Worm (Caenorhabditis elegans): ENCODE data around the gene ssp-35.
A peak's percentile ranks its signal among the peaks of the same experiment; 100 is the strongest.

ssp-35 gene

ce11 chrV:12294091-12294490 lies 30.5 kb upstream of the ssp-35 start:
- TF ChIP-seq ama-1 (optimal IDR thresholded peaks at IDR 0.05) (no peak), F13C5.2 (tag; optimal IDR thresholded peaks at IDR 0.05) (no peak), aly-1 (tag; optimal IDR thresholded peaks at IDR 0.05) (no peak), pes-1 (GFP tag; IDR thresholded peaks at IDR 0.05) (no peak), sea-1 (GFP tag; conservative IDR thresholded peaks at IDR 0.05) (no peak), ceh-36 (tag; optimal IDR thresholded peaks at IDR 0.05) (no peak), flt-1 (GFP tag; IDR thresholded peaks at IDR 0.05) (no peak), ets-7 (tag; optimal IDR thresholded peaks at IDR 0.05) (no peak), B0310.2 (tag; optimal IDR thresholded peaks at IDR 0.05) (no peak)

- TF ChIP-seq pes-1 (GFP tag; IDR thresholded peaks at IDR 0.05), result peak; percentile 80
- TF ChIP-seq hmg-4 (GFP tag; optimal IDR thresholded peaks at IDR 0.05), result peak; percentile 70
- no peak for TF ChIP-seq aly-1 (tag; optimal IDR thresholded peaks at IDR 0.05)
- no peak for TF ChIP-seq ama-1 (optimal IDR thresholded peaks at IDR 0.05)
- peak; percentile 39 for TF ChIP-seq hnd-1 (tag; optimal IDR thresholded peaks at IDR 0.05)
- no peak for TF ChIP-seq ets-7 (tag; optimal IDR thresholded peaks at IDR 0.05)
- peak; percentile 29 for TF ChIP-seq ceh-36 (tag; optimal IDR thresholded peaks at IDR 0.05)
- no peak for TF ChIP-seq hmbx-1 (tag; optimal IDR thresholded peaks at IDR 0.05)
- TF ChIP-seq sea-1 (GFP tag; conservative IDR thresholded peaks at IDR 0.05), result no peak
- 0 out of 2 replicates have a peak, but pooled peaks have one; percentile 56 for TF ChIP-seq scrt-1 (GFP tag; IDR thresholded peaks at IDR 0.05)
- 0 out of 2 replicates have a peak, but pooled peaks have one; percentile 17 for TF ChIP-seq tbx-37 (GFP tag; conservative IDR thresholded peaks at IDR 0.05)
- TF ChIP-seq tbx-11 (GFP tag; IDR thresholded peaks at IDR 0.05), result peak; percentile 42; the same call in 1 of the 2 replicates
- TF ChIP-seq B0310.2 (tag; optimal IDR thresholded peaks at IDR 0.05), result peak; percentile 28
- no peak for TF ChIP-seq tra-4 (tag; optimal IDR thresholded peaks at IDR 0.05)
- peak; percentile 74 for TF ChIP-seq flt-1 (GFP tag; IDR thresholded peaks at IDR 0.05)
- no peak for TF ChIP-seq ceh-13 (GFP tag; optimal IDR thresholded peaks at IDR 0.05)
- peak; percentile 89 for TF ChIP-seq F13C5.2 (tag; optimal IDR thresholded peaks at IDR 0.05)
Measured at ce11 chrV:12291587-12291986, 28.0 kb upstream of the ssp-35 start, which contains the start of the genes srpa-68 and srh-16. srpa-68 (minus strand) TSS chrV:12291658. srh-16 (plus strand) TSS chrV:12291861.

- TF ChIP-seq ets-7 (tag; optimal IDR thresholded peaks at IDR 0.05) (no peak), hmbx-1 (tag; optimal IDR thresholded peaks at IDR 0.05) (no peak), aly-1 (tag; optimal IDR thresholded peaks at IDR 0.05) (no peak), scrt-1 (GFP tag; IDR thresholded peaks at IDR 0.05) (no peak), hnd-1 (tag; optimal IDR thresholded peaks at IDR 0.05) (no peak), tra-4 (tag; optimal IDR thresholded peaks at IDR 0.05) (no peak), F13C5.2 (tag; optimal IDR thresholded peaks at IDR 0.05) (no peak), ceh-13 (GFP tag; optimal IDR thresholded peaks at IDR 0.05) (no peak), ama-1 (optimal IDR thresholded peaks at IDR 0.05) (no peak), ceh-36 (tag; optimal IDR thresholded peaks at IDR 0.05) (no peak), sea-1 (GFP tag; conservative IDR thresholded peaks at IDR 0.05) (no peak), pes-1 (GFP tag; IDR thresholded peaks at IDR 0.05) (no peak), tbx-37 (GFP tag; conservative IDR thresholded peaks at IDR 0.05) (no peak), tbx-11 (GFP tag; IDR thresholded peaks at IDR 0.05) (no peak), B0310.2 (tag; optimal IDR thresholded peaks at IDR 0.05) (no peak), flt-1 (GFP tag; IDR thresholded peaks at IDR 0.05) (no peak), hmg-4 (GFP tag; optimal IDR thresholded peaks at IDR 0.05) (no peak)
Measured at ce11 chrV:12288577-12288976, 25.0 kb upstream of the ssp-35 start, which contains the start of gene rskd-1. rskd-1 (minus strand) TSS chrV:12288615.

DNA sequence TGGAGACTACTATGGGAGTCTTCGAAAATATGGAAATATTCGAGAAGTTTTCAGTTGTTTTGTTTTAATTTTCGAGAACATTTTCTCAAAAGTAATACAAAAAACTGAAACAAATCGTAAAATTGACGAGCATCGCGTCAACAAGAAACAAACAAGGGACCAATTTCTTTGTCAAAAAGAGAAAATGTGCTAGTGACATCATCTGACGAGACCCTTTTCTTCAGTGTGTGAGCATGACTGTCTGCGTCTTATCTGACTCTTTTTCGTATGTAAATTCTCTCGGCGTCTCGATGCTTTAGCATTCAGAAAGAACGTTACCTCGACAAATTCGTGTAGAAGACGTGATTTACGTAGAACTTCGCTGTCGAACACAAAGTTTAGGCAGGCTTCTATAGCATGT lies 24.0 kb upstream of the ssp-35 start:
- TF ChIP-seq ceh-13 (GFP tag; optimal IDR thresholded peaks at IDR 0.05) (no peak), ets-7 (tag; optimal IDR thresholded peaks at IDR 0.05) (no peak), sea-1 (GFP tag; conservative IDR thresholded peaks at IDR 0.05) (no peak), tbx-37 (GFP tag; conservative IDR thresholded peaks at IDR 0.05) (no peak), pes-1 (GFP tag; IDR thresholded peaks at IDR 0.05) (no peak), tra-4 (tag; optimal IDR thresholded peaks at IDR 0.05) (no peak), F13C5.2 (tag; optimal IDR thresholded peaks at IDR 0.05) (no peak), B0310.2 (tag; optimal IDR thresholded peaks at IDR 0.05) (no peak), hmg-4 (GFP tag; optimal IDR thresholded peaks at IDR 0.05) (no peak), scrt-1 (GFP tag; IDR thresholded peaks at IDR 0.05) (no peak), aly-1 (tag; optimal IDR thresholded peaks at IDR 0.05) (no peak), hnd-1 (tag; optimal IDR thresholded peaks at IDR 0.05) (no peak), ama-1 (optimal IDR thresholded peaks at IDR 0.05) (no peak), flt-1 (GFP tag; IDR thresholded peaks at IDR 0.05) (no peak), ceh-36 (tag; optimal IDR thresholded peaks at IDR 0.05) (no peak), tbx-11 (GFP tag; IDR thresholded peaks at IDR 0.05) (no peak)

DNA sequence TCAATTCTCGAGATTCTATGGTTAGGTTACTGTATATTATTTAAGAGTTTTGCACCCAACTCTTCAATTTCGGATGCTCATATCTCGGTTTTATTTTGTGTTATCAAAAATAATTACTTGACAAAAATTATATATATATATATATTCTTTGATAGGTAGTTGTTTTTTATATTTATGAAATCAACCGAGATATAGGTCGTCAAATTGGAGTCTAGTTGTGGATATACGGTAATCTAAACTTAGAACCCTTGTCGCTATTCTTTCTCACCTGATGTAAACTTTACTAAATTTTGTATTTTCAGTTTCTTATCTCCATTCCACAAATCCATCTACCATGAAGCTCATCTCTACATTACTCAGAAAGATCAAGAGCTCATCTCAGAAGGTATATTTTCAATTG lies 19.6 kb upstream of the ssp-35 start, which contains the start of gene F55C5.10:
F55C5.10 (plus strand) TSS at position 301 of the 400 bp plus-strand sequence.
- no peak for TF ChIP-seq pes-1 (GFP tag; IDR thresholded peaks at IDR 0.05)
- TF ChIP-seq ets-7 (tag; optimal IDR thresholded peaks at IDR 0.05), result no peak
- no peak for TF ChIP-seq sea-1 (GFP tag; conservative IDR thresholded peaks at IDR 0.05)
- TF ChIP-seq ama-1 (optimal IDR thresholded peaks at IDR 0.05), result no peak
- TF ChIP-seq hnd-1 (tag; optimal IDR thresholded peaks at IDR 0.05), result no peak
- no peak for TF ChIP-seq tra-4 (tag; optimal IDR thresholded peaks at IDR 0.05)

DNA sequence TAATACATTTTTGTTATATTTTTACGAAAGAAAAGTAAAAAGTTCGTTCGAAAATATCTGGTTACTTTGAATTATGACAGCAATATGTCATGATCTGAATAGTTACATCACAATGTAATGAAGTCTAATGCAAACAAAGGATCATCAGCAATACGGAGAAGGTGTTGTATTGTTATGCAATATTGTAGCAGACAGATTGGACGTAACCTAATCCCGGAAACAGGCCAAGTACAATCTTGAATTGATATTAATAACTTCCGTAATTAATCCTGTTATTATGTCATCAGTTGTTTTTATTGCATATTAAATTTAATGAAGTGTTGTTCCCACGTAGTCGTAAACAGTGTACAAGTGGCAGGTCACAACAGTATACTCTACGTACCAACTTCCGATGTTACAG lies 17.9 kb upstream of the ssp-35 start:
- TF ChIP-seq flt-1 (GFP tag; IDR thresholded peaks at IDR 0.05) (no peak), ceh-36 (tag; optimal IDR thresholded peaks at IDR 0.05) (peak; percentile 3), tra-4 (tag; optimal IDR thresholded peaks at IDR 0.05) (no peak), ets-7 (tag; optimal IDR thresholded peaks at IDR 0.05) (no peak), tbx-37 (GFP tag; conservative IDR thresholded peaks at IDR 0.05) (no peak), sea-1 (GFP tag; conservative IDR thresholded peaks at IDR 0.05) (no peak)

DNA sequence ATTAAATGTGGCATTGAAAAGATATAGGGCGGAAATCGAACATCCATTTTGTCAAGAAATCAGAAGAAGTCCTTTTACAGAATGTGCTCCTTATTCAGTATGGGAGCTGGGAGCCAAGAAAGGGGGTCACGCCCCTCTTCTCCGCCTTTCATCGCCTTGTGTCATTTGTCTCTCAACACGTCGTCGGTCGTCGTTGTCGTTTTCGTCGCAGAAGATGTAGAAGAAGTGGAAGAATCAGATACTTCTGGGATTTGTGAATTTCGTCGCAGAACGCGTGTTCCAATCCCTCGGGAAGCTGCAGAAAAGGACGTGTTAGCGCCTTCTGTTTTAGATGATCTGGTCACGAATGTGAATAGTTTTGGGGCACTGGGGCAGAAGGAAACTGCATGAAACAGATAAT lies 13.3 kb upstream of the ssp-35 start, which contains the start of gene bnc-1:
bnc-1 (minus strand) TSS at position 101 of the 400 bp plus-strand sequence.
- TF ChIP-seq ceh-36 (tag; optimal IDR thresholded peaks at IDR 0.05), result no peak
- no peak for TF ChIP-seq scrt-1 (GFP tag; IDR thresholded peaks at IDR 0.05)
- TF ChIP-seq ama-1 (optimal IDR thresholded peaks at IDR 0.05), result no peak
- TF ChIP-seq hmg-4 (GFP tag; optimal IDR thresholded peaks at IDR 0.05), result no peak
- TF ChIP-seq F13C5.2 (tag; optimal IDR thresholded peaks at IDR 0.05), result no peak
- no peak for TF ChIP-seq pes-1 (GFP tag; IDR thresholded peaks at IDR 0.05)
- no peak for TF ChIP-seq ceh-13 (GFP tag; optimal IDR thresholded peaks at IDR 0.05)
- TF ChIP-seq tbx-37 (GFP tag; conservative IDR thresholded peaks at IDR 0.05), result no peak
- no peak for TF ChIP-seq hmbx-1 (tag; optimal IDR thresholded peaks at IDR 0.05)
- no peak for TF ChIP-seq B0310.2 (tag; optimal IDR thresholded peaks at IDR 0.05)
- TF ChIP-seq flt-1 (GFP tag; IDR thresholded peaks at IDR 0.05), result no peak
- no peak for TF ChIP-seq hnd-1 (tag; optimal IDR thresholded peaks at IDR 0.05)
